Fruit fly (Drosophila melanogaster) whole organism, embryonic: Measurements from ENCODE around the gene aru.
A peak's percentile ranks its signal among the peaks of the same experiment; 100 is the strongest.

ENCODE experiments used
- Atf-2 ChIP-seq: fragments of 200-800 bp; sonication (Bioruptor generic); optimal IDR thresholded peaks from 2 replicates; lab custom pipeline; 2016; ENCODE audit warnings: missing biosample characterization, missing genetic modification characterization
- Bteb2 ChIP-seq: fragments of 200-800 bp; sonication (Bioruptor generic); optimal IDR thresholded peaks from 2 replicates; lab custom pipeline; 2016; ENCODE audit warnings: missing biosample characterization, missing genetic modification characterization
- CG10209 ChIP-seq: fragments of 200-800 bp; sonication (Bioruptor generic); optimal IDR thresholded peaks from 3 replicates; lab custom pipeline; 2017; ENCODE audit warnings: missing biosample characterization, mild to moderate bottlenecking, missing genetic modification characterization, missing genetic modification reagents
- CG1024 ChIP-seq: fragments of 200-800 bp; sonication (Bioruptor generic); IDR thresholded peaks from 2 replicates; pipeline ENCODE4 v1.3.6; 2022; ENCODE audit warnings: missing biosample characterization, missing genetic modification characterization
- CG10431 ChIP-seq: fragments of 200-800 bp; sonication (Bioruptor generic); optimal IDR thresholded peaks from 3 replicates; lab custom pipeline; 2018; ENCODE audit warnings: missing biosample characterization, mild to moderate bottlenecking, missing genetic modification characterization
- CG10462 ChIP-seq: fragments of 200-800 bp; sonication (Bioruptor generic); optimal IDR thresholded peaks from 2 replicates; lab custom pipeline; 2016; ENCODE audit warnings: missing biosample characterization, missing genetic modification characterization
- CG10543 ChIP-seq: fragments of 200-800 bp; sonication (Bioruptor generic); optimal IDR thresholded peaks from 3 replicates; lab custom pipeline; 2017; ENCODE audit warnings: missing biosample characterization, mild to moderate bottlenecking, missing genetic modification characterization, moderate library complexity
- CG10565 ChIP-seq: fragments of 200-800 bp; sonication (Bioruptor generic); optimal IDR thresholded peaks from 3 replicates; lab custom pipeline; 2016; ENCODE audit warnings: missing biosample characterization, mild to moderate bottlenecking, missing genetic modification characterization
- CG12155 ChIP-seq: fragments of 200-800 bp; sonication (Bioruptor generic); optimal IDR thresholded peaks from 3 replicates; lab custom pipeline; 2016; ENCODE audit warnings: missing biosample characterization, missing genetic modification characterization
- CG14710 ChIP-seq: fragments of 200-800 bp; sonication (Bioruptor generic); optimal IDR thresholded peaks from 3 replicates; lab custom pipeline; 2019; ENCODE audit warnings: missing biosample characterization, mild to moderate bottlenecking, missing genetic modification characterization, moderate library complexity
- CG15601 ChIP-seq: fragments of 200-800 bp; sonication (Bioruptor generic); optimal IDR thresholded peaks from 3 replicates; lab custom pipeline; 2019; ENCODE audit warnings: missing biosample characterization, mild to moderate bottlenecking, missing genetic modification characterization, moderate library complexity
- CG17359 ChIP-seq: fragments of 200-800 bp; sonication (Bioruptor generic); optimal IDR thresholded peaks from 3 replicates; lab custom pipeline; 2018; ENCODE audit warnings: missing biosample characterization, mild to moderate bottlenecking, missing genetic modification characterization, moderate library complexity
- CG17912 ChIP-seq: fragments of 200-800 bp; sonication (Bioruptor generic); optimal IDR thresholded peaks from 2 replicates; lab custom pipeline; 2018; ENCODE audit warnings: missing biosample characterization, mild to moderate bottlenecking, missing genetic modification characterization
- CG18764 ChIP-seq: fragments of 200-800 bp; sonication (Bioruptor generic); optimal IDR thresholded peaks from 3 replicates; lab custom pipeline; 2016; ENCODE audit warnings: missing biosample characterization, missing genetic modification characterization
- CG30403 ChIP-seq: fragments of 200-800 bp; sonication (Bioruptor generic); optimal IDR thresholded peaks from 3 replicates; lab custom pipeline; 2016; ENCODE audit warnings: missing biosample characterization, missing genetic modification characterization
- CG3065 ChIP-seq: fragments of 200-800 bp; sonication (Bioruptor generic); optimal IDR thresholded peaks from 2 replicates; lab custom pipeline; 2016; ENCODE audit warnings: missing biosample characterization, missing genetic modification characterization
- CG4707 ChIP-seq: fragments of 200-800 bp; sonication (Bioruptor generic); optimal IDR thresholded peaks from 2 replicates; lab custom pipeline; 2018; ENCODE audit warnings: missing biosample characterization, mild to moderate bottlenecking, missing genetic modification characterization, moderate library complexity
- CG4730 ChIP-seq: fragments of 200-800 bp; sonication (Bioruptor generic); IDR thresholded peaks from 2 replicates; pipeline ENCODE4 v1.3.6; 2022; ENCODE audit warnings: missing biosample characterization, missing genetic modification characterization
- CG6175 ChIP-seq: fragments of 200-800 bp; sonication (Bioruptor generic); IDR thresholded peaks from 3 replicates; pipeline ENCODE4 v1.3.6; 2022; ENCODE audit warnings: missing biosample characterization, missing genetic modification characterization
- CG7987 ChIP-seq: fragments of 200-800 bp; sonication (Bioruptor generic); optimal IDR thresholded peaks from 2 replicates; lab custom pipeline; 2018; ENCODE audit warnings: missing biosample characterization, mild to moderate bottlenecking, missing genetic modification characterization, moderate library complexity
- D ChIP-seq, 2 experiments: fragments of 200-800 bp in 1 of 2; fragments of >200 bp in 1 of 2; sonication (Bioruptor generic) in 1 of 2; optimal IDR thresholded peaks; 2 replicates in 1 of 2; 3 replicates in 1 of 2; lab custom pipeline; 2017; ENCODE audit warnings: mild to moderate bottlenecking in 1 of 2, missing biosample characterization in 1 of 2, missing genetic modification characterization in 1 of 2, missing genetic modification reagents in 1 of 2
- D19B ChIP-seq: fragments of 200-800 bp; sonication (Bioruptor generic); optimal IDR thresholded peaks from 2 replicates; lab custom pipeline; 2017; ENCODE audit warnings: missing biosample characterization, mild to moderate bottlenecking, missing genetic modification characterization
- ERR ChIP-seq: fragments of 200-800 bp; sonication (Bioruptor generic); optimal IDR thresholded peaks from 2 replicates; lab custom pipeline; 2016; ENCODE audit warnings: missing biosample characterization, missing genetic modification characterization
- Fer3 ChIP-seq: fragments of 200-800 bp; sonication (Bioruptor generic); optimal IDR thresholded peaks from 2 replicates; lab custom pipeline; 2018; ENCODE audit warnings: missing biosample characterization, mild to moderate bottlenecking, missing genetic modification characterization, moderate library complexity
- Gug ChIP-seq: fragments of 200-800 bp; sonication (Bioruptor generic); IDR thresholded peaks from 4 replicates; pipeline ENCODE4 v1.3.6; 2022; ENCODE audit warnings: missing biosample characterization, missing genetic modification characterization
- Hand ChIP-seq: fragments of 200-800 bp; sonication (Bioruptor generic); optimal IDR thresholded peaks from 2 replicates; lab custom pipeline; 2017; ENCODE audit warnings: mild to moderate bottlenecking, missing biosample characterization, missing genetic modification reagents, missing genetic modification characterization
- Hr3 ChIP-seq: fragments of 200-800 bp; sonication (Bioruptor generic); optimal IDR thresholded peaks from 3 replicates; lab custom pipeline; 2016; ENCODE audit warnings: missing biosample characterization, missing genetic modification characterization
- Hr39 ChIP-seq: fragments of >200 bp; optimal IDR thresholded peaks from 2 replicates; lab custom pipeline; 2017
- Myb ChIP-seq: fragments of 200-800 bp; sonication (Bioruptor generic); optimal IDR thresholded peaks from 2 replicates; lab custom pipeline; 2016; ENCODE audit warnings: missing biosample characterization, missing genetic modification characterization
- Pdp1 ChIP-seq, 2 experiments: fragments of 200-800 bp; sonication (Bioruptor generic); optimal IDR thresholded peaks; 3 replicates each; lab custom pipeline; 2016; ENCODE audit warnings: missing biosample characterization in 2 of 2, missing genetic modification characterization in 2 of 2, mild to moderate bottlenecking in 1 of 2, moderate library complexity in 1 of 2
- Ptx1 ChIP-seq: fragments of 200-800 bp; sonication (Bioruptor generic); IDR thresholded peaks from 2 replicates; pipeline ENCODE4 v1.3.6; 2022; ENCODE audit warnings: missing biosample characterization, missing genetic modification characterization
- Rfx ChIP-seq: fragments of 200-800 bp; sonication (Bioruptor generic); IDR thresholded peaks from 2 replicates; pipeline ENCODE4 v1.3.6; 2022; ENCODE audit warnings: missing biosample characterization, missing genetic modification characterization
- Side ChIP-seq: fragments of 200-800 bp; sonication (Bioruptor generic); optimal IDR thresholded peaks from 2 replicates; lab custom pipeline; 2016; ENCODE audit warnings: missing biosample characterization, missing genetic modification characterization
- Sox102F ChIP-seq: fragments of 200-800 bp; sonication (Bioruptor generic); optimal IDR thresholded peaks from 2 replicates; lab custom pipeline; 2018; ENCODE audit warnings: missing biosample characterization, mild to moderate bottlenecking, missing genetic modification characterization, moderate library complexity
- az2 ChIP-seq: fragments of 200-800 bp; sonication (Bioruptor generic); optimal IDR thresholded peaks from 3 replicates; lab custom pipeline; 2016; ENCODE audit warnings: missing biosample characterization, missing genetic modification characterization
- chif ChIP-seq, 2 experiments: fragments of 200-800 bp; sonication (Bioruptor generic); optimal IDR thresholded peaks; 3 replicates each; lab custom pipeline; 2016; ENCODE audit warnings: missing biosample characterization in 2 of 2, missing genetic modification characterization in 2 of 2
- chn ChIP-seq: fragments of 200-800 bp; sonication (Bioruptor generic); optimal IDR thresholded peaks from 2 replicates; lab custom pipeline; 2016; ENCODE audit warnings: missing biosample characterization, missing genetic modification characterization
- dan ChIP-seq: fragments of 200-800 bp; sonication (Bioruptor generic); IDR thresholded peaks from 2 replicates; pipeline ENCODE4 v1.3.6; 2022; ENCODE audit warnings: missing biosample characterization, missing genetic modification characterization
- hb ChIP-seq: fragments of 200-800 bp; sonication (Bioruptor generic); IDR thresholded peaks from 3 replicates; pipeline ENCODE4 v1.3.6; 2022; ENCODE audit warnings: missing biosample characterization, missing genetic modification characterization; ENCODE audit not compliant: partially characterized antibody
- her ChIP-seq: fragments of 200-800 bp; sonication (Bioruptor generic); optimal IDR thresholded peaks from 2 replicates; lab custom pipeline; 2016; ENCODE audit warnings: missing biosample characterization, missing genetic modification characterization
- jumu ChIP-seq: fragments of 200-800 bp; sonication (Bioruptor generic); optimal IDR thresholded peaks from 3 replicates; lab custom pipeline; 2016; ENCODE audit warnings: missing biosample characterization, missing genetic modification characterization
- kay ChIP-seq: fragments of 200-800 bp; sonication (Bioruptor generic); optimal IDR thresholded peaks from 2 replicates; lab custom pipeline; 2016; ENCODE audit warnings: missing biosample characterization, missing genetic modification characterization
- pb ChIP-seq: fragments of 200-800 bp; sonication (Bioruptor generic); optimal IDR thresholded peaks from 3 replicates; lab custom pipeline; 2016; ENCODE audit warnings: missing biosample characterization, missing genetic modification characterization
- rib ChIP-seq: fragments of 200-800 bp; sonication (Bioruptor generic); IDR thresholded peaks from 2 replicates; pipeline ENCODE4 v1.3.6; 2022; ENCODE audit warnings: missing biosample characterization, missing genetic modification characterization
- scrt ChIP-seq: fragments of 200-800 bp; sonication (Bioruptor generic); optimal IDR thresholded peaks from 2 replicates; lab custom pipeline; 2018; ENCODE audit warnings: missing biosample characterization, mild to moderate bottlenecking, missing genetic modification characterization, moderate library complexity
- tll ChIP-seq, 2 experiments: fragments of 200-800 bp in 1 of 2; fragments of >200 bp in 1 of 2; sonication (Bioruptor generic) in 1 of 2; optimal IDR thresholded peaks; 2 replicates each; lab custom pipeline; 2017 to 2019; ENCODE audit warnings: missing biosample characterization in 2 of 2, missing genetic modification characterization in 2 of 2, mild to moderate bottlenecking in 1 of 2, moderate library complexity in 1 of 2
- vvl ChIP-seq: fragments of 200-800 bp; sonication (Bioruptor generic); IDR thresholded peaks from 2 replicates; pipeline ENCODE4 v1.3.6; 2022; ENCODE audit warnings: missing biosample characterization, missing genetic modification characterization
- wdn ChIP-seq: fragments of 200-800 bp; sonication (Bioruptor generic); IDR thresholded peaks from 2 replicates; pipeline ENCODE4 v1.3.6; 2022; ENCODE audit warnings: missing biosample characterization, missing genetic modification characterization
- zf30C ChIP-seq: fragments of 200-800 bp; sonication (Bioruptor generic); optimal IDR thresholded peaks from 3 replicates; lab custom pipeline; 2018; ENCODE audit warnings: missing biosample characterization, mild to moderate bottlenecking, missing genetic modification characterization

Gene aru

DNA sequence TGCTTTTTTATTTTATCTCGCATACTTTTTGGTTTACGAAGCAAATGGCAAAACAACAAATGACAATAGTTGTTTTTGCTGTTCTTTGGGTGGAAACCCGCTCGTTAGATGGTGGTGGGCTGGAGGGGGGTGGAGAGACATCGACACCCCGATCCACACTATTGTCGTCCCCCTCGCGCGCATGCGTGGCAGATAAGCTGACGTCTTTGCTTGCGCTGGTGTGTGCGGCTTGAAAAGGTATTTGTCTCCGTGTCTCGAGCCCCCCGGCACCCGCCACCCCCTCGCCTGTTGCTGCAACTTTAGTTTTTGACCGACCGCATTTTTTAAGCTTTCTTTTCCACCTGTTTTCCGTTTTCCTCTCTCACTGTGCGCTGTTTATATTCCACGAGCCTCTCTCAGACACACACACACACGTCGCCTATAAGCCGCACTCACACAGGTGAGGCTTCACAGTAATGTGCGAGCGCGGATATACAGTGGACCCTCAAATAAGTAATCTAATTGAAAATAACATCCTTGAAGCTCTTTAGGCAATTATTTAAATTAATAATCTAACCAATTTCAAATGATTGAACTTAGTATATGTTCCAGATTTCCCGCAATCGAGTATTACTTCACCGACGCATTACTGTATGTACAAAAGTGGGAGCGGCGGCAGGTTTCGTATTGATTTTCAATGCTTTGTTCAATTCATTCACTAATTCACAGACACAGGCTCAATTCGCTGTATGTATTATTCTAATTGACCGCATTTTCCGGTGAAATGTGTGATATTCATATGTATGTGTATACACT lies 1.0 kb downstream of the aru start (continued):
- TF ChIP-seq jumu (peak; percentile 90), Side (GFP tag; lab: Kevin White, UChicago) (peak; percentile 92), Ptx1 (GFP tag; lab: Robert Waterston, UW) (peak; percentile 96), pb (peak; percentile 54), kay (GFP tag; lab: Kevin White, UChicago) (peak; percentile 84), D (optimal IDR thresholded peaks at IDR 0.05; lab: Kevin White, UChicago) (no peak), D (GFP tag; optimal IDR thresholded peaks at IDR 0.05; lab: Kevin White, UChicago) (peak; percentile 87), CG6175 (GFP tag; lab: Robert Waterston, UW) (peak; percentile 92), CG17359 (peak; percentile 95), CG1024 (GFP tag; lab: Robert Waterston, UW) (peak; percentile 91), Pdp1 (GFP tag; optimal IDR thresholded peaks at IDR 0.05; lab: Kevin White, UChicago) (peak; percentile 91 to 94), CG12155 (GFP tag; lab: Kevin White, UChicago) (peak; percentile 89), Hand (GFP tag; lab: Kevin White, UChicago) (peak; percentile 77), CG7987 (GFP tag; lab: Kevin White, UChicago) (peak; percentile 84), CG10431 (peak; percentile 70), chn (GFP tag; lab: Kevin White, UChicago) (peak; percentile 85), her (peak; percentile 82), CG3065 (GFP tag; lab: Kevin White, UChicago) (peak; percentile 62), CG4730 (peak; percentile 93), chif (GFP tag; optimal IDR thresholded peaks at IDR 0.05; lab: Kevin White, UChicago) (peak; percentile 87 to 94), CG18764 (GFP tag; lab: Kevin White, UChicago) (peak; percentile 81), Atf-2 (GFP tag; lab: Kevin White, UChicago) (peak; percentile 87), Hr3 (GFP tag; lab: Kevin White, UChicago) (peak; percentile 85), ERR (peak; percentile 85), wdn (GFP tag; lab: Robert Waterston, UW) (peak; percentile 91), tll (GFP tag; optimal IDR thresholded peaks at IDR 0.05; lab: Kevin White, UChicago) (no peak), Bteb2 (GFP tag; lab: Kevin White, UChicago) (peak; percentile 88), CG10565 (GFP tag; lab: Kevin White, UChicago) (peak; percentile 51), Fer3 (tag; lab: Kevin White, UChicago) (peak; percentile 95), hb (GFP tag; lab: Robert Waterston, UW) (no peak), CG4707 (GFP tag; lab: Kevin White, UChicago) (peak; percentile 81), CG14710 (peak; percentile 83), zf30C (GFP tag; lab: Kevin White, UChicago) (no peak), az2 (GFP tag; lab: Kevin White, UChicago) (peak; percentile 92), D19B (peak; percentile 81), CG15601 (tag; lab: Kevin White, UChicago) (peak; percentile 89), CG30403 (GFP tag; lab: Kevin White, UChicago) (peak; percentile 94), scrt (peak; percentile 89), Hr39 (lab: Kevin White, UChicago) (no peak), Rfx (GFP tag; lab: Robert Waterston, UW) (peak; percentile 98), rib (GFP tag; lab: Robert Waterston, UW) (peak; percentile 95), CG10543 (GFP tag; lab: Kevin White, UChicago) (peak; percentile 85), dan (GFP tag; lab: Robert Waterston, UW) (peak; percentile 66; the same call in 1 of the 2 replicates), vvl (GFP tag; lab: Robert Waterston, UW) (peak; percentile 98), Sox102F (GFP tag; lab: Kevin White, UChicago) (peak; percentile 94), CG17912 (GFP tag; lab: Kevin White, UChicago) (peak; percentile 86), Gug (GFP tag; lab: Robert Waterston, UW) (peak; percentile 91), Myb (GFP tag; lab: Kevin White, UChicago) (peak; percentile 65), CG10209 (peak; percentile 91), CG10462 (GFP tag; lab: Kevin White, UChicago) (peak; percentile 84)
